Worm (Caenorhabditis elegans) whole organism, young adult: ENCODE results near the gene ttll-5.

Experiments used
- B0019.2 ChIP-seq: fragments of 200-800 bp; sonication (Bioruptor generic); conservative IDR thresholded peaks from 2 replicates; pipeline ENCODE4 v1.3.6; 2022; ENCODE audit warnings: missing genetic modification reagents, missing genetic modification characterization, missing compliant biosample characterization
- F37B4.10 ChIP-seq: fragments of 200-800 bp; sonication (Bioruptor generic); IDR thresholded peaks from 2 replicates; pipeline ENCODE4 v1.3.6; 2022; ENCODE audit warnings: missing genetic modification characterization, missing compliant biosample characterization
- K12H6.12 ChIP-seq: fragments of 200-800 bp; sonication (Bioruptor generic); optimal IDR thresholded peaks from 2 replicates; lab custom pipeline; 2018; ENCODE audit warnings: mild to moderate bottlenecking, missing genetic modification characterization, missing compliant biosample characterization
- ama-1 ChIP-seq, 3 experiments: fragments of 150-350 bp in 1 of 3; sonication (generic microtip) in 2 of 3; optimal IDR thresholded peaks; 2 replicates each; lab custom pipeline; 2014 to 2018; ENCODE audit warnings: missing biosample characterization in 2 of 3, missing genetic modification characterization in 2 of 3, missing genetic modification reagents in 2 of 3
- atf-7 ChIP-seq: sonication (generic microtip); optimal IDR thresholded peaks from 2 replicates; lab custom pipeline; 2017; ENCODE audit warnings: mild to moderate bottlenecking, missing genetic modification characterization, missing compliant biosample characterization
- attf-3 ChIP-seq: fragments of 200-800 bp; sonication (Bioruptor generic); conservative IDR thresholded peaks from 2 replicates; pipeline ENCODE4 v1.3.6; 2022; ENCODE audit warnings: missing genetic modification reagents, missing genetic modification characterization, missing compliant biosample characterization
- attf-5 ChIP-seq: fragments of 200-800 bp; sonication (Bioruptor generic); optimal IDR thresholded peaks from 2 replicates; lab custom pipeline; 2018; ENCODE audit warnings: mild to moderate bottlenecking, missing genetic modification characterization, missing compliant biosample characterization
- attf-6 ChIP-seq: fragments of 200-800 bp; sonication (Bioruptor generic); IDR thresholded peaks from 2 replicates; pipeline ENCODE4 v1.3.6; 2022; ENCODE audit warnings: missing genetic modification reagents, missing genetic modification characterization, missing compliant biosample characterization
- bed-1 ChIP-seq: fragments of 200-800 bp; sonication (Bioruptor generic); IDR thresholded peaks from 2 replicates; pipeline ENCODE4 v1.3.6; 2022; ENCODE audit warnings: missing genetic modification reagents, missing genetic modification characterization, missing compliant biosample characterization
- ccch-3 ChIP-seq: fragments of 200-800 bp; sonication (Bioruptor generic); optimal IDR thresholded peaks from 2 replicates; lab custom pipeline; 2018; ENCODE audit warnings: mild to moderate bottlenecking, missing genetic modification characterization, missing compliant biosample characterization
- ceh-40 ChIP-seq: fragments of 200-800 bp; sonication (Bioruptor generic); IDR thresholded peaks from 2 replicates; pipeline ENCODE4 v1.3.6; 2022; ENCODE audit warnings: missing genetic modification characterization, missing compliant biosample characterization
- die-1 ChIP-seq: sonication (generic microtip); optimal IDR thresholded peaks from 2 replicates; lab custom pipeline; 2016; ENCODE audit warnings: missing genotype, mild to moderate bottlenecking, missing genetic modification characterization, missing compliant biosample characterization
- dox-1 ChIP-seq: fragments of 200-800 bp; sonication (Bioruptor generic); IDR thresholded peaks from 2 replicates; pipeline ENCODE4 v1.3.6; 2022; ENCODE audit warnings: missing genetic modification reagents, missing genetic modification characterization, missing compliant biosample characterization
- dpff-1 ChIP-seq: sonication (generic microtip); optimal IDR thresholded peaks from 2 replicates; lab custom pipeline; 2017; ENCODE audit warnings: mild to moderate bottlenecking, missing genetic modification characterization, missing compliant biosample characterization
- ets-4 ChIP-seq: fragments of 200-800 bp; sonication (Bioruptor generic); optimal IDR thresholded peaks from 2 replicates; lab custom pipeline; 2018; ENCODE audit warnings: mild to moderate bottlenecking, missing genetic modification characterization, missing compliant biosample characterization
- fkh-3 ChIP-seq: sonication (generic microtip); optimal IDR thresholded peaks from 2 replicates; lab custom pipeline; 2016; ENCODE audit warnings: mild to moderate bottlenecking, missing genetic modification characterization, missing compliant biosample characterization
- gei-17 ChIP-seq: fragments of 200-800 bp; sonication (Bioruptor generic); optimal IDR thresholded peaks from 2 replicates; lab custom pipeline; 2018; ENCODE audit warnings: mild to moderate bottlenecking, missing genetic modification characterization, missing compliant biosample characterization
- him-1 ChIP-seq: sonication (generic microtip); optimal IDR thresholded peaks from 2 replicates; lab custom pipeline; 2016; ENCODE audit warnings: missing genotype, missing genetic modification reagents, missing genetic modification characterization, missing compliant biosample characterization
- hsf-1 ChIP-seq: fragments of 200-800 bp; sonication (Bioruptor generic); IDR thresholded peaks from 2 replicates; pipeline ENCODE4 v1.3.6; 2022; ENCODE audit warnings: missing genetic modification reagents, missing genetic modification characterization, missing compliant biosample characterization
- lin-35 ChIP-seq, 3 experiments: fragments of 150-350 bp in 2 of 3; sonication (generic microtip) in 1 of 3; optimal IDR thresholded peaks; 2 replicates each; lab custom pipeline; 2014 to 2018; ENCODE audit warnings: missing biosample characterization in 3 of 3, missing genetic modification characterization in 3 of 3, missing genetic modification reagents in 3 of 3
- lin-40 ChIP-seq: sonication (generic microtip); optimal IDR thresholded peaks from 2 replicates; lab custom pipeline; 2016; ENCODE audit warnings: missing genetic modification characterization, mild to moderate bottlenecking, missing compliant biosample characterization, missing genotype, missing genetic modification reagents
- lir-1 ChIP-seq: fragments of 200-800 bp; sonication (Bioruptor generic); conservative IDR thresholded peaks from 2 replicates; pipeline ENCODE4 v1.3.6; 2022; ENCODE audit warnings: missing genetic modification reagents, missing genetic modification characterization, missing compliant biosample characterization
- lsl-1 ChIP-seq: fragments of 200-800 bp; sonication (Bioruptor generic); optimal IDR thresholded peaks from 2 replicates; lab custom pipeline; 2018; ENCODE audit warnings: mild to moderate bottlenecking, missing genetic modification characterization, moderate library complexity, missing compliant biosample characterization
- lsy-27 ChIP-seq: sonication (generic microtip); optimal IDR thresholded peaks from 2 replicates; lab custom pipeline; 2017; ENCODE audit warnings: missing genetic modification characterization, mild to moderate bottlenecking, missing compliant biosample characterization, antibody characterized with exemption, missing genotype, borderline replicate concordance; ENCODE audit not compliant: insufficient read depth
- madf-10 ChIP-seq: sonication (generic microtip); optimal IDR thresholded peaks from 2 replicates; lab custom pipeline; 2016; ENCODE audit warnings: mild to moderate bottlenecking, missing genetic modification characterization, missing compliant biosample characterization
- madf-3 ChIP-seq: fragments of 200-800 bp; sonication (Bioruptor generic); IDR thresholded peaks from 2 replicates; pipeline ENCODE4 v1.3.6; 2022; ENCODE audit warnings: missing genetic modification reagents, missing genetic modification characterization, missing compliant biosample characterization
- madf-6 ChIP-seq: fragments of 200-800 bp; sonication (Bioruptor generic); IDR thresholded peaks from 2 replicates; pipeline ENCODE4 v1.3.6; 2022; ENCODE audit warnings: missing genetic modification reagents, missing genetic modification characterization, missing compliant biosample characterization
- madf-8 ChIP-seq: fragments of 200-800 bp; sonication (Bioruptor generic); conservative IDR thresholded peaks from 2 replicates; pipeline ENCODE4 v1.3.6; 2022; ENCODE audit warnings: missing genetic modification reagents, missing genetic modification characterization, missing compliant biosample characterization
- nfya-2 ChIP-seq: fragments of 200-800 bp; sonication (Bioruptor generic); IDR thresholded peaks from 2 replicates; pipeline ENCODE4 v1.3.6; 2022; ENCODE audit warnings: missing genetic modification reagents, missing genetic modification characterization, missing compliant biosample characterization
- nhr-90 ChIP-seq: sonication (generic microtip); optimal IDR thresholded peaks from 2 replicates; lab custom pipeline; 2016; ENCODE audit warnings: missing genotype, mild to moderate bottlenecking, missing genetic modification characterization, missing compliant biosample characterization
- rcor-1 ChIP-seq: fragments of 200-800 bp; sonication (Bioruptor generic); IDR thresholded peaks from 2 replicates; pipeline ENCODE4 v1.3.6; 2022; ENCODE audit warnings: missing genetic modification reagents, missing genetic modification characterization, missing compliant biosample characterization
- somi-1 ChIP-seq: fragments of 200-800 bp; sonication (Bioruptor generic); optimal IDR thresholded peaks from 2 replicates; lab custom pipeline; 2018; ENCODE audit warnings: mild to moderate bottlenecking, missing genetic modification characterization, missing compliant biosample characterization
- sptf-2 ChIP-seq: fragments of 200-800 bp; sonication (Bioruptor generic); optimal IDR thresholded peaks from 2 replicates; lab custom pipeline; 2018; ENCODE audit warnings: mild to moderate bottlenecking, missing genetic modification characterization, missing compliant biosample characterization
- zfh-2 ChIP-seq: fragments of 200-800 bp; sonication (Bioruptor generic); conservative IDR thresholded peaks from 2 replicates; pipeline ENCODE4 v1.3.6; 2022; ENCODE audit warnings: missing genetic modification reagents, missing genetic modification characterization, missing compliant biosample characterization
- ztf-28 ChIP-seq: fragments of 200-800 bp; sonication (Bioruptor generic); IDR thresholded peaks from 2 replicates; pipeline ENCODE4 v1.3.6; 2022; ENCODE audit warnings: missing genetic modification reagents, missing genetic modification characterization, missing compliant biosample characterization

ttll-5 gene

ce11 chrV:11521448-11521847 is 12.6 kb downstream of the ttll-5 start, which contains the start of gene pafo-1 (continued):
- TF ChIP-seq dpff-1 (tag; lab: Kevin White, UChicago) (no peak), madf-10 (no peak), ztf-28 (GFP tag; lab: Robert Waterston, UW) (no peak), K12H6.12 (tag; lab: Kevin White, UChicago) (peak; percentile 42), madf-3 (GFP tag; lab: Robert Waterston, UW) (peak; percentile 76; the same call in 1 of the 2 replicates), sptf-2 (GFP tag; lab: Kevin White, UChicago) (no peak), ccch-3 (GFP tag; lab: Kevin White, UChicago) (no peak), fkh-3 (tag; lab: Kevin White, UChicago) (no peak), dox-1 (GFP tag; lab: Robert Waterston, UW) (peak; percentile 95), F37B4.10 (GFP tag; lab: Robert Waterston, UW) (no peak), die-1 (no peak), hsf-1 (GFP tag; lab: Robert Waterston, UW) (no peak), lir-1 (GFP tag; lab: Robert Waterston, UW) (0 out of 2 replicates have a peak, but pooled peaks have one; percentile 42), madf-6 (GFP tag; lab: Robert Waterston, UW) (peak; percentile 81), nfya-2 (GFP tag; lab: Robert Waterston, UW) (no peak), attf-3 (GFP tag; lab: Robert Waterston, UW) (peak; percentile 62; the same call in 1 of the 2 replicates), ama-1 (optimal IDR thresholded peaks at IDR 0.05; lab: Kevin White, UChicago) (no peak), ama-1 (GFP tag; optimal IDR thresholded peaks at IDR 0.05; lab: Kevin White, UChicago) (no peak), gei-17 (GFP tag; lab: Kevin White, UChicago) (no peak), somi-1 (GFP tag; lab: Kevin White, UChicago) (peak; percentile 23), attf-6 (GFP tag; lab: Robert Waterston, UW) (peak; percentile 54; the same call in 1 of the 2 replicates), lin-40 (peak; percentile 87)
- TF ChIP-seq, all 124 proteins: peak for 62

ce11 chrV:11525338-11525737 is 16.5 kb downstream of the ttll-5 start:
- TF ChIP-seq bed-1 (GFP tag; lab: Robert Waterston, UW) (no peak), atf-7 (tag; lab: Kevin White, UChicago) (no peak), rcor-1 (GFP tag; lab: Robert Waterston, UW) (no peak), zfh-2 (GFP tag; lab: Robert Waterston, UW) (peak; percentile 69), lsl-1 (GFP tag; lab: Kevin White, UChicago) (no peak), B0019.2 (GFP tag; lab: Robert Waterston, UW) (no peak), madf-10 (no peak), lin-35 (GFP tag; optimal IDR thresholded peaks at IDR 0.05; lab: Kevin White, UChicago) (no peak)

ce11 chrV:11526927-11527491 is 18.1 kb downstream of the ttll-5 start:
- TF ChIP-seq F37B4.10 (GFP tag; lab: Robert Waterston, UW) (no peak), lsy-27 (tag; lab: Kevin White, UChicago) (no peak), ceh-40 (GFP tag; lab: Robert Waterston, UW) (no peak), nhr-90 (tag; lab: Kevin White, UChicago) (no peak)

- TF ChIP-seq him-1 (no peak), madf-8 (GFP tag; lab: Robert Waterston, UW) (no peak), ets-4 (GFP tag; lab: Kevin White, UChicago) (no peak), attf-5 (GFP tag; lab: Kevin White, UChicago) (no peak), dox-1 (GFP tag; lab: Robert Waterston, UW) (no peak)
Measured at ce11 chrV:11527531-11527930, 18.7 kb downstream of the ttll-5 start, which contains the start of gene ccch-1. ccch-1 (plus strand) TSS chrV:11527831.
